Fruit fly (Drosophila melanogaster): ENCODE results near the gene Septin1.

The Septin1 gene

dm6 chrX:21345036-21345500 is 13.0 kb upstream of the Septin1 start, which contains the start of gene dod (continued):
- TF ChIP-seq prd (optimal IDR thresholded peaks at IDR 0.05): no peak
- peak; percentile 59; the same call in 2 of the 3 replicates for TF ChIP-seq prd (GFP tag; IDR thresholded peaks at IDR 0.05)
- TF ChIP-seq sd (tag; optimal IDR thresholded peaks at IDR 0.05): peak; percentile 93
- no peak for TF ChIP-seq CG11723 (GFP tag; optimal IDR thresholded peaks at IDR 0.05)
- TF ChIP-seq Fer1 (GFP tag; optimal IDR thresholded peaks at IDR 0.05): peak; percentile 63
- peak; percentile 55 for TF ChIP-seq Dad (GFP tag; optimal IDR thresholded peaks at IDR 0.05)
- peak; percentile 70 for TF ChIP-seq stwl (tag; optimal IDR thresholded peaks at IDR 0.05)
- no peak for TF ChIP-seq CG10565 (GFP tag; optimal IDR thresholded peaks at IDR 0.05)
- TF ChIP-seq CG15514 (GFP tag; optimal IDR thresholded peaks at IDR 0.05): peak; percentile 88
- no peak for TF ChIP-seq wdn (GFP tag; IDR thresholded peaks at IDR 0.05)
- peak; percentile 14 for TF ChIP-seq CG16863 (GFP tag; optimal IDR thresholded peaks at IDR 0.05)
- no peak for TF ChIP-seq Optix (GFP tag; IDR thresholded peaks at IDR 0.05)
- 0 out of 2 replicates have a peak, but pooled peaks have one; percentile 16 for TF ChIP-seq Taf1 (GFP tag; IDR thresholded peaks at IDR 0.05)
- peak; percentile 78 for TF ChIP-seq zen (tag; optimal IDR thresholded peaks at IDR 0.05)
- no peak for TF ChIP-seq CG10654 (GFP tag; optimal IDR thresholded peaks at IDR 0.05)
- peak in 1 of 2 experiments; percentile 26 for TF ChIP-seq crp (GFP tag; optimal IDR thresholded peaks at IDR 0.05)
- TF ChIP-seq CG11504 (tag; optimal IDR thresholded peaks at IDR 0.05): no peak
- peak; percentile 82 for TF ChIP-seq Sry-δ (GFP tag; optimal IDR thresholded peaks at IDR 0.05)
- peak; percentile 91 for TF ChIP-seq CG9797 (GFP tag; optimal IDR thresholded peaks at IDR 0.05)
- TF ChIP-seq CG8765 (GFP tag; IDR thresholded peaks at IDR 0.05): no peak
- no peak for TF ChIP-seq btn (GFP tag; optimal IDR thresholded peaks at IDR 0.05)
- TF ChIP-seq Tbp (GFP tag; optimal IDR thresholded peaks at IDR 0.05): no peak
- TF ChIP-seq Stat92E (GFP tag; optimal IDR thresholded peaks at IDR 0.05): peak in 1 of 3 experiments; percentile 13
- peak; percentile 37 for TF ChIP-seq CG7556 (GFP tag; optimal IDR thresholded peaks at IDR 0.05)
- no peak for TF ChIP-seq CG3726 (GFP tag; IDR thresholded peaks at IDR 0.05)
- TF ChIP-seq eve (GFP tag; optimal IDR thresholded peaks at IDR 0.05): no peak
- no peak for TF ChIP-seq p53 (GFP tag; optimal IDR thresholded peaks at IDR 0.05)
- TF ChIP-seq Dfd (GFP tag; optimal IDR thresholded peaks at IDR 0.05): no peak
- TF ChIP-seq CG6689 (GFP tag; IDR thresholded peaks at IDR 0.05): 0 out of 2 replicates have a peak, but pooled peaks have one; percentile 8
- peak; percentile 38; the same call in 2 of the 3 replicates for TF ChIP-seq CG17361 (GFP tag; IDR thresholded peaks at IDR 0.05)
- TF ChIP-seq NFAT (GFP tag; IDR thresholded peaks at IDR 0.05): peak; percentile 61; the same call in 1 of the 2 replicates
- no peak for TF ChIP-seq CG2202 (tag; optimal IDR thresholded peaks at IDR 0.05)
- TF ChIP-seq CG4282 (GFP tag; optimal IDR thresholded peaks at IDR 0.05): no peak
- TF ChIP-seq CG18011 (GFP tag; optimal IDR thresholded peaks at IDR 0.05): peak; percentile 10
- peak; percentile 34; the same call in 1 of the 3 replicates for TF ChIP-seq CG7963 (GFP tag; IDR thresholded peaks at IDR 0.05; ENCODE audit: partially characterized antibody)
- TF ChIP-seq CG34224 (GFP tag; IDR thresholded peaks at IDR 0.05; ENCODE audit: partially characterized antibody): peak; percentile 65; the same call in 2 of the 3 replicates
- no peak for TF ChIP-seq CG43689 (GFP tag; IDR thresholded peaks at IDR 0.05)
- no peak for TF ChIP-seq CG10431 (GFP tag; optimal IDR thresholded peaks at IDR 0.05)
- no peak for TF ChIP-seq CG7987 (GFP tag; optimal IDR thresholded peaks at IDR 0.05)
- peak; percentile 30; the same call in 1 of the 2 replicates for TF ChIP-seq CG9215 (GFP tag; IDR thresholded peaks at IDR 0.05)
- TF ChIP-seq z (GFP tag; IDR thresholded peaks at IDR 0.05): no peak
- TF ChIP-seq gro (GFP tag; optimal IDR thresholded peaks at IDR 0.05): peak; percentile 55
- TF ChIP-seq dati (GFP tag; IDR thresholded peaks at IDR 0.05): no peak
- no peak for TF ChIP-seq CG14667 (GFP tag; IDR thresholded peaks at IDR 0.05)
- TF ChIP-seq CG4707 (GFP tag; optimal IDR thresholded peaks at IDR 0.05): peak; percentile 2
- TF ChIP-seq Mes4 (GFP tag; optimal IDR thresholded peaks at IDR 0.05): no peak
- TF ChIP-seq ase (GFP tag; IDR thresholded peaks at IDR 0.05): no peak
- no peak for TF ChIP-seq so (GFP tag; IDR thresholded peaks at IDR 0.05)
- TF ChIP-seq CG12659 (GFP tag; optimal IDR thresholded peaks at IDR 0.05): peak; percentile 83
- no peak for TF ChIP-seq CG10543 (GFP tag; optimal IDR thresholded peaks at IDR 0.05)
- no peak for TF ChIP-seq CG1832 (GFP tag; optimal IDR thresholded peaks at IDR 0.05)

Measured in whole organism, embryonic.